Worm (Caenorhabditis elegans): ENCODE results near the gene lin-24.

Gene lin-24

DNA sequence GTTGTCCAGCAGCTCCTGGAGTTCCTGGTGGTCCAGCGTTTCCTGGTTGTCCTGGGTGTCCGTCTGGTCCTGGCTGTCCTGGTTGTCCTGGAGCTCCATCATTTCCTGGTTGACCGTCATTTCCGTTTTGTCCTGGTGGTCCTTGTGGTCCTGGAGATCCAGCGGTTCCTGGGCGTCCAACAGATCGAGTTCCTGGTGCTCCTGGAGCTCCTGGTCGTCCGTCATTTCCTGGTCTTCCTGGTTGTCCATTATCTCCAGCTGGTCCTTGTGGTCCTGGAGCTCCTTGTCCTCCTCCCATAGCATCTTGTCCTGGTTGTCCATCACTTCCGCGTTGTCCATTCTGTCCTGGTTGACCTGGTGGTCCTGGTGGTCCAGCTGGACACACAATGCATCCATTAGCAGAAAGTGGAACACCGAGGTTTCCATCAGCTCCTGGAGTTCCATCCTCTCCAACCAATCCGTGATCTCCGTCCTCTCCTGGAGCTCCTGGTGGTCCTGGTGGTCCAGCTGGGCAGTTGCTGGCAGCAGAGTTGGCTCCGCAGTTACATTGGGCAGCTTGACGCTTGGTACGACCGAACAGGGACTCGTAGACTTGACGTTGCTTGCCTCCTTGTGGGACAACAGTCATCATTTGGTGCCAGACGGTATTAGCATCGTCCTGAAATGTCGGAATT is 20.2 kb upstream of the lin-24 start (continued):
- TF ChIP-seq aptf-3 (GFP tag; IDR thresholded peaks at IDR 0.05), result no peak
- no peak for TF ChIP-seq hmg-20 (GFP tag; IDR thresholded peaks at IDR 0.05)
- TF ChIP-seq lin-26 (GFP tag; IDR thresholded peaks at IDR 0.05), result no peak
- no peak for TF ChIP-seq chd-7 (tag; optimal IDR thresholded peaks at IDR 0.05)
- no peak for TF ChIP-seq Y95B8A.8 (GFP tag; IDR thresholded peaks at IDR 0.05)
- no peak for TF ChIP-seq dox-1 (GFP tag; IDR thresholded peaks at IDR 0.05)

DNA sequence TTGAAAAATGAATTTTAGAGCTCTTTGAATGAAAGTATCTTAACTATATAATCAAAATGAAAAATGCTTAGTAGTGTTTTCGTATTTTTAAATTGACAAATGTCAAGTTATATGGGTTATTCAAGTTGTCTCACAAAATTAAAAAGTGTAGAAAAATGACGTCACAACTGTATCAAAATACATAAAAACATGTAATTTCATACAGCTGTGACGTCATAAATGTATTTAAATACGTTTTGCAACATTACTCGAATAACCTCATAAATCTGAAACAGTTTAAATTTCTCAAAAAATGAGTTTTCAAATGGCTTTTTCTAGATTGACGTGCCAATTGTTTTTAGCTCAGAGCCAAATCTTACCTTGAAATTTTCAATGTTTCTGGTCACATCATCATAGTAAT is 19.6 kb upstream of the lin-24 start:
- TF ChIP-seq lin-40 (tag; optimal IDR thresholded peaks at IDR 0.05) (peak; percentile 34), mel-28 (tag; optimal IDR thresholded peaks at IDR 0.05; ENCODE audit: borderline replicate concordance) (no peak), lsl-1 (GFP tag; optimal IDR thresholded peaks at IDR 0.05) (no peak), ceh-40 (GFP tag; IDR thresholded peaks at IDR 0.05) (no peak), nfya-2 (GFP tag; IDR thresholded peaks at IDR 0.05) (no peak), egl-44 (GFP tag; IDR thresholded peaks at IDR 0.05) (no peak), B0261.1 (tag; optimal IDR thresholded peaks at IDR 0.05) (no peak)

DNA sequence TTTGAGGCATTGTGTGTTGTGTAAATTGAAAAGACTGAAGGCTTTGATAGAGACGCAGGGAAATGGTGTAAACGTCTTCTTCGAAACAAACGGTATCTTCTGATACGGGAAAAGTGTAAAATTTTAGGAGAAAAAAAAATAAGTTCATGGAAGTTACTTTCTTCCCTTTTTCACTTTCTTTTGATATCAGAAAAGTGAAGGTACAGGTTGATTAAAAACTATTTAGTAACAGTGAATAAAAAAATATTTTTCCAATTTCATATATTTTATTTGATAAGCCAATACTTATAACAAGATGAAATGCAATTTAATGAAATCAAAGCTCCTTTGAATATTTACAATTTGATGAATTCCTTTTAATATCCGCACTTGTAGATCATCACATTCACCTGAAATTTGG is 19.0 kb upstream of the lin-24 start, which contains the start of gene col-129:
Gene col-129, minus strand, starts transcription at position 101 of the 400 bp plus-strand sequence.
- no peak for TF ChIP-seq lin-40 (tag; optimal IDR thresholded peaks at IDR 0.05)
- TF ChIP-seq K11D2.4 (GFP tag; IDR thresholded peaks at IDR 0.05), result no peak

DNA sequence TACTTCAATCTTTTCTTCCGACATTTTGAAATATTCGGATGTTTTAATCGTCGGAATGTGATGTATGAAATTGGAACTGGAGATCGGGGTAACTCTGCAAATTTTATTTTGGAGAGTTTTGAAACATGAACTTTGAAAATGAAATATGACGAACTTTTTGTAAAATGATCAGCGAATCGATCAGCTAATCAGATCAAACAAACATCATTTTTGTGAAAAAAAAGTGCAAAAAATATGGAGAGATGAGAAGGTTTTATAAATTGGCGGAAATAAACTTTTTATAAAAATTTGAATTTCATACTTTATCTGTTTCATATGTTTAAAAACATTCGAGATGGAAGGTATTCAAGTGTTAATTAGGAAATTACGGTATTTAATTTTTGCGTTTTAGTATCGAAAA is 17.8 kb upstream of the lin-24 start, which contains the start of gene dlc-2:
Gene dlc-2, minus strand, starts transcription at position 101 of the 400 bp plus-strand sequence.
- TF ChIP-seq ztf-26 (tag; optimal IDR thresholded peaks at IDR 0.05) (no peak), T07F8.4 (tag; optimal IDR thresholded peaks at IDR 0.05) (no peak), madf-3 (GFP tag; IDR thresholded peaks at IDR 0.05) (no peak), Y53F4B.3 (GFP tag; IDR thresholded peaks at IDR 0.05) (no peak), nfya-1 (tag; optimal IDR thresholded peaks at IDR 0.05; ENCODE audit: borderline replicate concordance, insufficient read depth) (no peak), tlf-1 (GFP tag; optimal IDR thresholded peaks at IDR 0.05) (no peak), snpc-3.4 (tag; optimal IDR thresholded peaks at IDR 0.05) (no peak), lin-26 (GFP tag; IDR thresholded peaks at IDR 0.05) (no peak), attf-3 (GFP tag; conservative IDR thresholded peaks at IDR 0.05) (no peak), fkh-3 (tag; optimal IDR thresholded peaks at IDR 0.05) (no peak)

DNA sequence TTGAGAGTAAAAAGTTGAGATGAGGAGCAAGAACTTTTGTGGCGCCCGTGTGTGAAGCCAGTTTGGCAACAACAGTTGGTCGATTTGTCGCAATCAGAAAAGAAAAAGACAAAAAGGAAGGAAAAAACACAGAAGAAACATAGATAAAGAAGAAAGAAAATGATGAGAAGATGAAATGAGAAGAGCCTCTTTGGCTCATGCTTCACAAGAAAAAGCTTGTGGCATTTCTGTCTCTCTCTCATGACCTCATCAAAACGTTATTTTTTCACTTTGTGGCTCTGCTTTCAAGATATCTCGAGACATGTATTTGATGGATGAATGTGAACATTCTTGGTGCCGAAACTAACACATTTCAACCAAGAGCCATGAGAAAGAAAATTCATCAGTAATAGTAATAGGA is 16.2 kb upstream of the lin-24 start:
- TF ChIP-seq ccch-3 (GFP tag; optimal IDR thresholded peaks at IDR 0.05), result no peak

DNA sequence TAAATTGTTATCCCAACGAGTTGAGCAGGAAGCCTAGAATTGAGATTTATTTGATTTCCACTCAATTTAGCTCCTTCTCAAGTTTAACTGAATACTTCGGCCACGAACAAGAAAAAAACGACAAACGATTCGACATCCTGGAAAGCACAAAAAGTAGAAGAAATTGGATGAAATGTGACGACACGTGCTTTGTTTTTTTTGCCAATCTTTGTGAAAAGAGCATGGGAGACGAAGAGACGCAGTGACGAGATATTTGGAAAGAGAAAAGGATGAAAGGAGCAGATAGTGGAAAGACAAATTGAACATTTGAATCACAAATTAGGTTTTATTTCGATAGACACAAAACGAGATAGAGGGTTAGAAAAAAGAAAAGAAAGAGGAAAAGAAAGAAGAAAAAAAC is 14.8 kb upstream of the lin-24 start:
- TF ChIP-seq snpc-1.1 (tag; optimal IDR thresholded peaks at IDR 0.05; ENCODE audit: insufficient read depth) (no peak), F39B2.1 (GFP tag; IDR thresholded peaks at IDR 0.05) (no peak), cebp-2 (GFP tag; IDR thresholded peaks at IDR 0.05) (0 out of 2 replicates have a peak, but pooled peaks have one; percentile 23), K12H6.12 (tag; optimal IDR thresholded peaks at IDR 0.05) (no peak), snpc-1.3 (tag; optimal IDR thresholded peaks at IDR 0.05; ENCODE audit: insufficient read depth) (no peak), hrde-1 (tag; optimal IDR thresholded peaks at IDR 0.05; ENCODE audit: borderline replicate concordance) (no peak), F37B4.10 (GFP tag; IDR thresholded peaks at IDR 0.05) (no peak), xnd-1 (tag; optimal IDR thresholded peaks at IDR 0.05) (no peak), ceh-40 (GFP tag; IDR thresholded peaks at IDR 0.05) (no peak), sdz-38 (tag; optimal IDR thresholded peaks at IDR 0.05) (no peak), attf-5 (GFP tag; optimal IDR thresholded peaks at IDR 0.05) (no peak), hmg-1.2 (GFP tag; IDR thresholded peaks at IDR 0.05) (peak; percentile 66), nfya-2 (GFP tag; IDR thresholded peaks at IDR 0.05) (no peak), nhr-27 (tag; optimal IDR thresholded peaks at IDR 0.05) (no peak)

All from whole organism, young adult.